Worm (Caenorhabditis elegans): ENCODE results near the gene nhr-189.

- TF ChIP-seq ref-1 (GFP tag; conservative IDR thresholded peaks at IDR 0.05) (no peak), tab-1 (GFP tag; IDR thresholded peaks at IDR 0.05) (no peak), ztf-29 (GFP tag; IDR thresholded peaks at IDR 0.05) (no peak), klf-2 (GFP tag; conservative IDR thresholded peaks at IDR 0.05) (no peak), med-1 (GFP tag; optimal IDR thresholded peaks at IDR 0.05; ENCODE audit: insufficient read depth) (no peak)
Measured at ce11 chrV:3874102-3874744, 14.2 kb upstream of the nhr-189 start, which contains the start of gene nhr-158.

All from whole organism, midembryonic.